Fruit fly (Drosophila melanogaster): ENCODE measurements around the gene Rpp14b.

DNA sequence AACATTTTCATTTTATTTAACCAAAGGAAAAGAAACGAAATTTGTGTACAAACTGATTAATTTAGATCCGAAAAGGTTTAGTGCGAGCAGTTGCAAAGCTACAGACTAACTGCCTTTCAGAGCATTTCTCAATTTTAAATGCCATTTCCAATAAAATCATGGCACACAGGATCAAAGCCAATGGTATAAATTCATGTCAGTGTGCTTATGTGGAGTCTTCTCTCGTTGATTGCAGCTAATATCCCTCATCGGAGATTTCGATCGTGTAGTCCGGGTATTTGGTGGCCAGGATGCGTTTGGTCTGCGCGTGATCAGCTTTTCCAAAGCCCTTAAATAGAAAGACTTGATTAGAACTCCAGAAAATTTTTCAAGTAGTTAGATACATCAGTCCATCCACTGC lies 17.1 kb upstream of the Rpp14b start, which contains the start of gene janB:
- TF ChIP-seq CTCF (optimal IDR thresholded peaks at IDR 0.05): no peak
- no peak for TF ChIP-seq CG8478 (optimal IDR thresholded peaks at IDR 0.05)

Measured in S2 (cell line).